Fruit fly (Drosophila melanogaster) whole organism, embryonic: Measurements from ENCODE around the gene CG31068.
A peak's percentile ranks its signal among the peaks of the same experiment; 100 is the strongest.

Experiments used
- Blimp-1 ChIP-seq: fragments of 200-800 bp; sonication (Bioruptor generic); optimal IDR thresholded peaks from 3 replicates; lab custom pipeline; 2018; ENCODE audit warnings: missing biosample characterization, missing genetic modification characterization, mild to moderate bottlenecking, moderate library complexity, missing genetic modification reagents
- CG10366 ChIP-seq: fragments of 200-800 bp; sonication (Bioruptor generic); IDR thresholded peaks from 2 replicates; pipeline ENCODE4 v1.3.6; 2022; ENCODE audit warnings: missing biosample characterization, missing genetic modification characterization
- CG12071 ChIP-seq: fragments of 200-800 bp; sonication (Bioruptor generic); optimal IDR thresholded peaks from 3 replicates; lab custom pipeline; 2018; ENCODE audit warnings: missing biosample characterization, mild to moderate bottlenecking, missing genetic modification characterization
- CG1233 ChIP-seq: fragments of 200-800 bp; sonication (Bioruptor generic); optimal IDR thresholded peaks from 4 replicates; lab custom pipeline; 2018; ENCODE audit warnings: missing biosample characterization, mild to moderate bottlenecking, missing genetic modification characterization
- CG13624 ChIP-seq: fragments of 200-800 bp; sonication (Bioruptor generic); optimal IDR thresholded peaks from 2 replicates; lab custom pipeline; 2016; ENCODE audit warnings: missing biosample characterization, missing genetic modification characterization
- CG13775 ChIP-seq: fragments of 200-800 bp; sonication (Bioruptor generic); optimal IDR thresholded peaks from 3 replicates; lab custom pipeline; 2017; ENCODE audit warnings: missing biosample characterization, mild to moderate bottlenecking, missing genetic modification characterization
- CG16779 ChIP-seq: fragments of 200-800 bp; sonication (Bioruptor generic); IDR thresholded peaks from 2 replicates; pipeline ENCODE4 v1.3.6; 2022; ENCODE audit warnings: missing biosample characterization, missing genetic modification characterization
- CG16863 ChIP-seq: fragments of 200-800 bp; sonication (Bioruptor generic); optimal IDR thresholded peaks from 3 replicates; lab custom pipeline; 2016; ENCODE audit warnings: missing biosample characterization, missing genetic modification characterization
- CG17186 ChIP-seq: fragments of 200-800 bp; sonication (Bioruptor generic); optimal IDR thresholded peaks from 3 replicates; lab custom pipeline; 2017; ENCODE audit warnings: missing biosample characterization, missing genetic modification reagents, missing genetic modification characterization
- CG18011 ChIP-seq: fragments of 200-800 bp; sonication (Bioruptor generic); optimal IDR thresholded peaks from 2 replicates; lab custom pipeline; 2017; ENCODE audit warnings: missing biosample characterization, missing genetic modification characterization, mild to moderate bottlenecking, moderate library complexity, missing genotype
- CG2889 ChIP-seq: fragments of 200-800 bp; sonication (Bioruptor generic); IDR thresholded peaks from 3 replicates; pipeline ENCODE4 v1.3.6; 2022; ENCODE audit warnings: missing biosample characterization, missing genetic modification characterization
- CG3407 ChIP-seq: fragments of 200-800 bp; sonication (Bioruptor generic); optimal IDR thresholded peaks from 2 replicates; lab custom pipeline; 2018; ENCODE audit warnings: missing biosample characterization, mild to moderate bottlenecking, missing genetic modification characterization
- CG34224 ChIP-seq: fragments of 200-800 bp; sonication (Bioruptor generic); IDR thresholded peaks from 3 replicates; pipeline ENCODE4 v1.3.6; 2022; ENCODE audit warnings: missing biosample characterization, missing genetic modification characterization; ENCODE audit not compliant: partially characterized antibody
- CG3995 ChIP-seq: fragments of 200-800 bp; sonication (Bioruptor generic); optimal IDR thresholded peaks from 3 replicates; lab custom pipeline; 2016; ENCODE audit warnings: missing biosample characterization, missing genetic modification characterization
- CG4360 ChIP-seq: fragments of 200-800 bp; sonication (Bioruptor generic); IDR thresholded peaks from 2 replicates; pipeline ENCODE4 v1.3.6; 2022; ENCODE audit warnings: missing biosample characterization, missing genetic modification characterization
- CG6272 ChIP-seq: fragments of 200-800 bp; sonication (Bioruptor generic); IDR thresholded peaks from 2 replicates; pipeline ENCODE4 v1.3.6; 2022; ENCODE audit warnings: missing biosample characterization, missing genetic modification characterization
- CG6854 ChIP-seq: fragments of 200-800 bp; sonication (Bioruptor generic); optimal IDR thresholded peaks from 3 replicates; lab custom pipeline; 2017; ENCODE audit warnings: missing biosample characterization, mild to moderate bottlenecking, missing genetic modification characterization
- CG7271 ChIP-seq: fragments of 200-800 bp; sonication (Bioruptor generic); optimal IDR thresholded peaks from 2 replicates; lab custom pipeline; 2018; ENCODE audit warnings: missing biosample characterization, mild to moderate bottlenecking, missing genetic modification characterization, moderate library complexity
- CG8944 ChIP-seq: fragments of 200-800 bp; sonication (Bioruptor generic); optimal IDR thresholded peaks from 3 replicates; lab custom pipeline; 2016; ENCODE audit warnings: missing biosample characterization, missing genetic modification characterization
- Dp ChIP-seq: fragments of 200-800 bp; sonication (Bioruptor generic); optimal IDR thresholded peaks from 2 replicates; lab custom pipeline; 2018; ENCODE audit warnings: missing biosample characterization, mild to moderate bottlenecking, missing genetic modification characterization, moderate library complexity
- Gug ChIP-seq: fragments of 200-800 bp; sonication (Bioruptor generic); IDR thresholded peaks from 4 replicates; pipeline ENCODE4 v1.3.6; 2022; ENCODE audit warnings: missing biosample characterization, missing genetic modification characterization
- H15 ChIP-seq: fragments of 200-800 bp; sonication (Bioruptor generic); IDR thresholded peaks from 3 replicates; pipeline ENCODE4 v1.3.6; 2022; ENCODE audit warnings: missing biosample characterization, missing genetic modification characterization
- HHEX ChIP-seq: fragments of 200-800 bp; sonication (Bioruptor generic); optimal IDR thresholded peaks from 3 replicates; lab custom pipeline; 2017; ENCODE audit warnings: missing biosample characterization, mild to moderate bottlenecking, missing genetic modification characterization, missing genetic modification reagents
- Lhr ChIP-seq: fragments of 200-800 bp; sonication (Bioruptor generic); optimal IDR thresholded peaks from 3 replicates; lab custom pipeline; 2017; ENCODE audit warnings: mild to moderate bottlenecking, missing biosample characterization, missing genetic modification reagents, missing genetic modification characterization
- MESR4 ChIP-seq: fragments of 200-800 bp; sonication (Bioruptor generic); optimal IDR thresholded peaks from 2 replicates; lab custom pipeline; 2018; ENCODE audit warnings: missing biosample characterization, mild to moderate bottlenecking, missing genetic modification characterization, moderate library complexity
- Mes4 ChIP-seq: fragments of 200-800 bp; sonication (Bioruptor generic); optimal IDR thresholded peaks from 2 replicates; lab custom pipeline; 2016; ENCODE audit warnings: missing biosample characterization, missing genetic modification characterization
- Mrtf ChIP-seq: fragments of 200-800 bp; sonication (Bioruptor generic); IDR thresholded peaks from 3 replicates; pipeline ENCODE4 v1.3.6; 2022; ENCODE audit warnings: missing biosample characterization, missing genetic modification characterization
- Myb ChIP-seq: fragments of 200-800 bp; sonication (Bioruptor generic); optimal IDR thresholded peaks from 2 replicates; lab custom pipeline; 2016; ENCODE audit warnings: missing biosample characterization, missing genetic modification characterization
- Opbp ChIP-seq: fragments of 200-800 bp; sonication (Bioruptor generic); IDR thresholded peaks from 3 replicates; pipeline ENCODE4 v1.3.6; 2022; ENCODE audit warnings: missing biosample characterization, missing genetic modification characterization; ENCODE audit not compliant: partially characterized antibody
- Sin3A ChIP-seq: fragments of >200 bp; optimal IDR thresholded peaks from 2 replicates; lab custom pipeline; 2018
- Taf1 ChIP-seq: fragments of 200-800 bp; sonication (Bioruptor generic); IDR thresholded peaks from 2 replicates; pipeline ENCODE4 v1.3.6; 2022; ENCODE audit warnings: missing biosample characterization, missing genetic modification characterization
- Usf ChIP-seq: fragments of 200-800 bp; sonication (Bioruptor generic); optimal IDR thresholded peaks from 2 replicates; lab custom pipeline; 2017; ENCODE audit warnings: missing genotype, missing biosample characterization, missing genetic modification characterization
- Xrp1 ChIP-seq: fragments of 200-800 bp; sonication (Bioruptor generic); IDR thresholded peaks from 2 replicates; pipeline ENCODE4 v1.3.6; 2022; ENCODE audit warnings: missing biosample characterization, missing genetic modification characterization
- abd-A ChIP-seq: fragments of 200-800 bp; sonication (Bioruptor generic); optimal IDR thresholded peaks from 3 replicates; lab custom pipeline; 2019; ENCODE audit warnings: missing biosample characterization, mild to moderate bottlenecking, missing genetic modification characterization, moderate library complexity
- bigmax ChIP-seq: fragments of 200-800 bp; sonication (Bioruptor generic); optimal IDR thresholded peaks from 2 replicates; lab custom pipeline; 2018; ENCODE audit warnings: missing biosample characterization, mild to moderate bottlenecking, missing genetic modification characterization
- cg ChIP-seq: fragments of 200-800 bp; sonication (Bioruptor generic); optimal IDR thresholded peaks from 3 replicates; lab custom pipeline; 2019; ENCODE audit warnings: missing biosample characterization, mild to moderate bottlenecking, missing genetic modification characterization, moderate library complexity
- ci ChIP-seq: fragments of 200-800 bp; sonication (Bioruptor generic); IDR thresholded peaks from 3 replicates; pipeline ENCODE4 v1.3.6; 2022; ENCODE audit warnings: missing biosample characterization, missing genetic modification characterization
- dati ChIP-seq: fragments of 200-800 bp; sonication (Bioruptor generic); IDR thresholded peaks from 2 replicates; pipeline ENCODE4 v1.3.6; 2022; ENCODE audit warnings: missing biosample characterization, missing genetic modification characterization
- gem ChIP-seq: fragments of 200-800 bp; sonication (Bioruptor generic); optimal IDR thresholded peaks from 2 replicates; lab custom pipeline; 2019; ENCODE audit warnings: missing biosample characterization, mild to moderate bottlenecking, missing genetic modification characterization, moderate library complexity
- grau ChIP-seq: fragments of 200-800 bp; optimal IDR thresholded peaks from 3 replicates; lab custom pipeline; 2019; ENCODE audit warnings: missing biosample characterization, mild to moderate bottlenecking, missing genetic modification characterization, moderate library complexity
- gsb ChIP-seq: fragments of 200-800 bp; sonication (Bioruptor generic); IDR thresholded peaks from 2 replicates; pipeline ENCODE4 v1.3.6; 2022; ENCODE audit warnings: missing biosample characterization, missing genetic modification characterization
- hkb ChIP-seq, 2 experiments: fragments of 200-800 bp in 1 of 2; fragments of >200 bp in 1 of 2; sonication (Bioruptor generic) in 1 of 2; IDR thresholded peaks in 1 of 2; optimal IDR thresholded peaks in 1 of 2; 2 replicates each; pipeline versions ENCODE4 v1.3.6 to Lab custom; 2017 to 2022; ENCODE audit warnings: missing biosample characterization in 1 of 2, missing genetic modification characterization in 1 of 2
- jing ChIP-seq: fragments of 200-800 bp; sonication (Bioruptor generic); optimal IDR thresholded peaks from 2 replicates; lab custom pipeline; 2018; ENCODE audit warnings: missing biosample characterization, mild to moderate bottlenecking, missing genetic modification characterization
- kay ChIP-seq: fragments of 200-800 bp; sonication (Bioruptor generic); optimal IDR thresholded peaks from 2 replicates; lab custom pipeline; 2016; ENCODE audit warnings: missing biosample characterization, missing genetic modification characterization
- pfk ChIP-seq: fragments of 200-800 bp; sonication (Bioruptor generic); optimal IDR thresholded peaks from 2 replicates; lab custom pipeline; 2018; ENCODE audit warnings: missing biosample characterization, mild to moderate bottlenecking, missing genetic modification characterization, moderate library complexity
- run ChIP-seq: fragments of 200-800 bp; sonication (Bioruptor generic); optimal IDR thresholded peaks from 3 replicates; lab custom pipeline; 2018; ENCODE audit warnings: missing biosample characterization, mild to moderate bottlenecking, missing genetic modification characterization
- sens ChIP-seq: fragments of 200-800 bp; sonication (Bioruptor generic); peaks from one replicate; lab custom pipeline; 2016; ENCODE audit warnings: missing biosample characterization, missing genetic modification characterization
- shn ChIP-seq: fragments of 200-800 bp; sonication (Bioruptor generic); optimal IDR thresholded peaks from 3 replicates; lab custom pipeline; 2016; ENCODE audit warnings: missing biosample characterization, missing genetic modification characterization
- tgo ChIP-seq: fragments of 200-800 bp; sonication (Bioruptor generic); IDR thresholded peaks from 3 replicates; pipeline ENCODE4 v1.3.6; 2022; ENCODE audit warnings: missing biosample characterization, missing genetic modification characterization
- tna ChIP-seq: fragments of 200-800 bp; sonication (Bioruptor generic); IDR thresholded peaks from 2 replicates; pipeline ENCODE4 v1.3.6; 2022; ENCODE audit warnings: missing biosample characterization, missing genetic modification characterization; ENCODE audit not compliant: partially characterized antibody
- zfh2 ChIP-seq: fragments of 200-800 bp; sonication (Bioruptor generic); optimal IDR thresholded peaks from 2 replicates; lab custom pipeline; 2016; ENCODE audit warnings: missing biosample characterization, missing genetic modification characterization

Gene CG31068

dm6 chr3R:27245401-27245757 lies 11.9 kb downstream of the CG31068 start (continued):
- TF ChIP-seq CG34224 (GFP tag; lab: Robert Waterston, UW) (0 out of 3 replicates have a peak, but pooled peaks have one; percentile 33), Dp (GFP tag; lab: Kevin White, UChicago) (peak; percentile 16), Myb (peak; percentile 47), grau (tag; lab: Kevin White, UChicago) (peak; percentile 10), CG4360 (peak; percentile 92), sens (GFP tag; lab: Kevin White, UChicago) (no peak), Mrtf (GFP tag; lab: Robert Waterston, UW) (no peak), shn (GFP tag; lab: Kevin White, UChicago) (peak; percentile 49), Blimp-1 (GFP tag; lab: Kevin White, UChicago) (peak; percentile 8), CG16863 (no peak), tgo (0 out of 3 replicates have a peak, but pooled peaks have one; percentile 19), ci (GFP tag; lab: Robert Waterston, UW) (peak; percentile 52; the same call in 1 of the 3 replicates), CG2889 (GFP tag; lab: Robert Waterston, UW) (no peak), cg (GFP tag; lab: Kevin White, UChicago) (peak; percentile 70), kay (peak; percentile 38), Sin3A (lab: Kevin White, UChicago) (peak; percentile 0), CG17186 (GFP tag; lab: Kevin White, UChicago) (peak; percentile 8), abd-A (peak; percentile 26)

- TF ChIP-seq CG3995 (GFP tag; lab: Kevin White, UChicago) (no peak), HHEX (GFP tag; lab: Kevin White, UChicago) (peak; percentile 59), Taf1 (GFP tag; lab: Robert Waterston, UW) (no peak), dati (GFP tag; lab: Robert Waterston, UW) (no peak), Opbp (GFP tag; lab: Robert Waterston, UW) (no peak), MESR4 (GFP tag; lab: Kevin White, UChicago) (no peak), gem (peak; percentile 93), jing (no peak), CG1233 (peak; percentile 75), gsb (GFP tag; lab: Robert Waterston, UW) (no peak), CG12071 (GFP tag; lab: Kevin White, UChicago) (no peak), CG7271 (peak; percentile 24), CG10366 (GFP tag; lab: Robert Waterston, UW) (0 out of 2 replicates have a peak, but pooled peaks have one; percentile 12), hkb (optimal IDR thresholded peaks at IDR 0.05; lab: Kevin White, UChicago) (no peak), hkb (GFP tag; IDR thresholded peaks at IDR 0.05; lab: Robert Waterston, UW) (0 out of 2 replicates have a peak, but pooled peaks have one; percentile 61), bigmax (GFP tag; lab: Kevin White, UChicago) (no peak), CG6272 (GFP tag; lab: Robert Waterston, UW) (no peak), Mes4 (GFP tag; lab: Kevin White, UChicago) (no peak), Xrp1 (GFP tag; lab: Robert Waterston, UW) (peak; percentile 79), H15 (GFP tag; lab: Robert Waterston, UW) (no peak), Usf (GFP tag; lab: Kevin White, UChicago) (no peak), CG16779 (no peak), CG6854 (GFP tag; lab: Kevin White, UChicago) (peak; percentile 57), CG13775 (GFP tag; lab: Kevin White, UChicago) (peak; percentile 52), CG18011 (no peak), Lhr (peak; percentile 42), CG3407 (peak; percentile 44), run (tag; lab: Kevin White, UChicago) (peak; percentile 89), zfh2 (GFP tag; lab: Kevin White, UChicago) (no peak), Gug (GFP tag; lab: Robert Waterston, UW) (no peak), tna (GFP tag; lab: Robert Waterston, UW) (no peak), pfk (GFP tag; lab: Kevin White, UChicago) (no peak), CG8944 (GFP tag; lab: Kevin White, UChicago) (no peak), CG13624 (GFP tag; lab: Kevin White, UChicago) (no peak)
Observed at dm6 chr3R:27246264-27246663, 12.8 kb downstream of the CG31068 start.
